Worm (Caenorhabditis elegans): ENCODE results near the gene R10E4.9.

The R10E4.9 gene

ce11 chrIII:4280215-4281173 lies 21.7 kb downstream of the R10E4.9 start, which contains the start of gene sup-26:
TSS of gene sup-26 (minus strand) at chrIII:4280224.
- TF ChIP-seq ceh-83 (GFP tag; optimal IDR thresholded peaks at IDR 0.05), result no peak
- peak; percentile 49 for TF ChIP-seq cnd-1 (tag; optimal IDR thresholded peaks at IDR 0.05)
- TF ChIP-seq pha-4 (tag; optimal IDR thresholded peaks at IDR 0.05), result no peak
- TF ChIP-seq mls-2 (tag; optimal IDR thresholded peaks at IDR 0.05), result peak; percentile 36
- no peak for TF ChIP-seq nhr-12 (tag; optimal IDR thresholded peaks at IDR 0.05)
- no peak for TF ChIP-seq unc-39 (tag; optimal IDR thresholded peaks at IDR 0.05)
- TF ChIP-seq elt-3 (tag; optimal IDR thresholded peaks at IDR 0.05), result no peak
- no peak for TF ChIP-seq nhr-28 (tag; optimal IDR thresholded peaks at IDR 0.05)
- no peak for TF ChIP-seq mab-5 (tag; optimal IDR thresholded peaks at IDR 0.05)
- TF ChIP-seq ceh-43 (GFP tag; optimal IDR thresholded peaks at IDR 0.05), result no peak
- TF ChIP-seq sptf-1 (tag; optimal IDR thresholded peaks at IDR 0.05), result peak; percentile 45
- TF ChIP-seq lin-32 (GFP tag; optimal IDR thresholded peaks at IDR 0.05), result no peak
- TF ChIP-seq drap-1 (GFP tag; optimal IDR thresholded peaks at IDR 0.05), result peak; percentile 35
- no peak for TF ChIP-seq ztf-11 (tag; optimal IDR thresholded peaks at IDR 0.05)
- peak; percentile 58 for TF ChIP-seq ham-2 (GFP tag; optimal IDR thresholded peaks at IDR 0.05)
- TF ChIP-seq mep-1 (tag; optimal IDR thresholded peaks at IDR 0.05), result peak; percentile 10
- TF ChIP-seq flh-1 (GFP tag; optimal IDR thresholded peaks at IDR 0.05), result no peak
- TF ChIP-seq nhr-237 (tag; optimal IDR thresholded peaks at IDR 0.05), result no peak
- TF ChIP-seq hlh-1 (tag; optimal IDR thresholded peaks at IDR 0.05), result peak; percentile 62
- TF ChIP-seq snpc-4 (tag; optimal IDR thresholded peaks at IDR 0.05), result no peak
- no peak for TF ChIP-seq ces-1 (GFP tag; optimal IDR thresholded peaks at IDR 0.05)
- no peak for TF ChIP-seq nhr-76 (tag; optimal IDR thresholded peaks at IDR 0.05)
- TF ChIP-seq elt-1 (tag; optimal IDR thresholded peaks at IDR 0.05; ENCODE audit: borderline replicate concordance, insufficient read depth), result no peak
- no peak for TF ChIP-seq bed-3 (GFP tag; optimal IDR thresholded peaks at IDR 0.05)
- TF ChIP-seq ceh-39 (tag; optimal IDR thresholded peaks at IDR 0.05), result peak; percentile 8
- TF ChIP-seq zip-8 (tag; optimal IDR thresholded peaks at IDR 0.05), result no peak
- TF ChIP-seq M03D4.4 (tag; optimal IDR thresholded peaks at IDR 0.05), result peak; percentile 73
- TF ChIP-seq tbx-8 (GFP tag; optimal IDR thresholded peaks at IDR 0.05), result no peak
- no peak for TF ChIP-seq blmp-1 (tag; optimal IDR thresholded peaks at IDR 0.05)
- TF ChIP-seq lsy-2 (tag; optimal IDR thresholded peaks at IDR 0.05), result peak; percentile 25
- peak; percentile 68 for TF ChIP-seq unc-120 (tag; optimal IDR thresholded peaks at IDR 0.05; ENCODE audit: poor library complexity, severe bottlenecking)
- no peak for TF ChIP-seq nhr-2 (tag; optimal IDR thresholded peaks at IDR 0.05)
- TF ChIP-seq sem-2 (GFP tag; optimal IDR thresholded peaks at IDR 0.05), result no peak
- peak; percentile 67 for TF ChIP-seq unc-62 (GFP tag; optimal IDR thresholded peaks at IDR 0.05)
- peak; percentile 13 for TF ChIP-seq lin-13 (tag; optimal IDR thresholded peaks at IDR 0.05)

ce11 chrIII:4278203-4278602 lies 24.0 kb downstream of the R10E4.9 start:
- TF ChIP-seq ztf-11 (tag; optimal IDR thresholded peaks at IDR 0.05) (no peak), cnd-1 (tag; optimal IDR thresholded peaks at IDR 0.05) (no peak), mls-2 (tag; optimal IDR thresholded peaks at IDR 0.05) (no peak), unc-62 (GFP tag; optimal IDR thresholded peaks at IDR 0.05) (no peak), zip-8 (tag; optimal IDR thresholded peaks at IDR 0.05) (no peak), unc-39 (tag; optimal IDR thresholded peaks at IDR 0.05) (no peak), lin-32 (GFP tag; optimal IDR thresholded peaks at IDR 0.05) (no peak), unc-120 (tag; optimal IDR thresholded peaks at IDR 0.05; ENCODE audit: poor library complexity, severe bottlenecking) (no peak), ham-2 (GFP tag; optimal IDR thresholded peaks at IDR 0.05) (no peak), ceh-43 (GFP tag; optimal IDR thresholded peaks at IDR 0.05) (no peak), nhr-28 (tag; optimal IDR thresholded peaks at IDR 0.05) (no peak), nhr-12 (tag; optimal IDR thresholded peaks at IDR 0.05) (no peak), elt-3 (tag; optimal IDR thresholded peaks at IDR 0.05) (no peak), nhr-237 (tag; optimal IDR thresholded peaks at IDR 0.05) (no peak), sem-2 (GFP tag; optimal IDR thresholded peaks at IDR 0.05) (no peak), mab-5 (tag; optimal IDR thresholded peaks at IDR 0.05) (no peak), ceh-83 (GFP tag; optimal IDR thresholded peaks at IDR 0.05) (no peak), flh-1 (GFP tag; optimal IDR thresholded peaks at IDR 0.05) (no peak), mep-1 (tag; optimal IDR thresholded peaks at IDR 0.05) (no peak)

- TF ChIP-seq mab-5 (tag; optimal IDR thresholded peaks at IDR 0.05) (no peak), sem-2 (GFP tag; optimal IDR thresholded peaks at IDR 0.05) (no peak), mep-1 (tag; optimal IDR thresholded peaks at IDR 0.05) (no peak), M03D4.4 (tag; optimal IDR thresholded peaks at IDR 0.05) (peak; percentile 44), mls-2 (tag; optimal IDR thresholded peaks at IDR 0.05) (no peak), bed-3 (GFP tag; optimal IDR thresholded peaks at IDR 0.05) (no peak), sptf-1 (tag; optimal IDR thresholded peaks at IDR 0.05) (no peak)
These were observed 24.4 kb downstream of the R10E4.9 start for ce11 chrIII:4277762-4278161.

All from whole organism, mixed stage, embryonic.